2 fruit fly cellular contexts compared by ENCODE assay signal in the genomic region with DNA sequence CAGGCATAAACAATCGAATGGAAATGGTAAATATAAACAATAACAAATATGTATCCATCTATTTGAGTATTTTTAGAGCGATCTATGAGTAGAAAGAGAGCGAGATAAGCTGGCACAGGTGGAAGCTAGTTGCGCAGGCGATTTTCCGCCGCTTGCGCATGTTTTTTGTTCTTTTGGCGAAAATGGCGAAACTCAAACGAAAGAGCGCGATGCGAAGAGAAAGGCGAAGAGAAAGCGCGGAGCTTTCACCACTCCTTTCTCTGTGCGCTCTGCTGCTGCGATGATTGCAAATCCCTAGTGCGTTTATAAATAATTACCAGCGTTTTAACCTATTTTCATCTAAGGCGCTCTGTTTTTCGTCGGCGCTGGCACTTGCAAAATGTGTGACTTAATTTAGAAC.
TF ChIP-seq lines count a peak whose summit lies in the region.

No protein-coding gene starts in this region.

- no peak for TF ChIP-seq CTCF in whole organism, embryonic (GFP tag; optimal IDR thresholded peaks at IDR 0.05; lab: Kevin White, UChicago)

TF ChIP-seq in whole organism, adult, 20 proteins besides CTCF, POLR2A, EP300 and RAD21:
- no peak for TF ChIP-seq CG33017 (tag; optimal IDR thresholded peaks at IDR 0.05; lab: Kevin White, UChicago)
- TF ChIP-seq CG11617 (GFP tag; optimal IDR thresholded peaks at IDR 0.05; lab: Kevin White, UChicago), result peak; percentile 57
TF ChIP-seq in whole organism, adult: peak in this region for 1.

TF ChIP-seq in whole organism, embryonic, 481 proteins besides CTCF, POLR2A, EP300 and RAD21:
- TF ChIP-seq CG8290 (GFP tag; optimal IDR thresholded peaks at IDR 0.05; lab: Kevin White, UChicago) (no peak), CG8290 (tag; optimal IDR thresholded peaks at IDR 0.05; lab: Kevin White, UChicago) (no peak), Hmr (GFP tag; optimal IDR thresholded peaks at IDR 0.05; lab: Kevin White, UChicago) (no peak), CG4282 (GFP tag; optimal IDR thresholded peaks at IDR 0.05; lab: Kevin White, UChicago) (no peak), Sin3A (optimal IDR thresholded peaks at IDR 0.05; lab: Kevin White, UChicago) (no peak), CG6791 (GFP tag; IDR thresholded peaks at IDR 0.05; lab: Robert Waterston, UW; ENCODE audit: partially characterized antibody) (no peak), usp (GFP tag; optimal IDR thresholded peaks at IDR 0.05; lab: Kevin White, UChicago) (no peak), Trl (optimal IDR thresholded peaks at IDR 0.05; lab: Kevin White, UChicago) (peak in 1 of 2 experiments; percentile 47), Trl (GFP tag; optimal IDR thresholded peaks at IDR 0.05; lab: Kevin White, UChicago) (no peak), esg (GFP tag; conservative IDR thresholded peaks at IDR 0.05; lab: Robert Waterston, UW) (no peak), HmgZ (tag; optimal IDR thresholded peaks at IDR 0.05; lab: Kevin White, UChicago) (no peak), CG3163 (GFP tag; optimal IDR thresholded peaks at IDR 0.05; lab: Kevin White, UChicago) (peak; percentile 79), Opbp (GFP tag; IDR thresholded peaks at IDR 0.05; lab: Robert Waterston, UW; ENCODE audit: partially characterized antibody) (no peak), luna (GFP tag; optimal IDR thresholded peaks at IDR 0.05; lab: Kevin White, UChicago) (no peak), slbo (GFP tag; IDR thresholded peaks at IDR 0.05; lab: Robert Waterston, UW) (no peak), CG13775 (GFP tag; optimal IDR thresholded peaks at IDR 0.05; lab: Kevin White, UChicago) (no peak), z (GFP tag; IDR thresholded peaks at IDR 0.05; lab: Robert Waterston, UW) (0 out of 3 replicates have a peak, but pooled peaks have one; percentile 49), pan (optimal IDR thresholded peaks at IDR 0.05; lab: Kevin White, UChicago) (no peak), pan (GFP tag; optimal IDR thresholded peaks at IDR 0.05 in 1 of 2, IDR thresholded peaks at IDR 0.05 in 1 of 2) (peak in 1 of 2 experiments; percentile 19), kah (GFP tag; optimal IDR thresholded peaks at IDR 0.05; lab: Kevin White, UChicago) (peak; percentile 54), Myb (GFP tag; optimal IDR thresholded peaks at IDR 0.05; lab: Kevin White, UChicago) (no peak)
